Worm (Caenorhabditis elegans): Measurements from ENCODE around the gene btb-16.

btb-16 gene

DNA sequence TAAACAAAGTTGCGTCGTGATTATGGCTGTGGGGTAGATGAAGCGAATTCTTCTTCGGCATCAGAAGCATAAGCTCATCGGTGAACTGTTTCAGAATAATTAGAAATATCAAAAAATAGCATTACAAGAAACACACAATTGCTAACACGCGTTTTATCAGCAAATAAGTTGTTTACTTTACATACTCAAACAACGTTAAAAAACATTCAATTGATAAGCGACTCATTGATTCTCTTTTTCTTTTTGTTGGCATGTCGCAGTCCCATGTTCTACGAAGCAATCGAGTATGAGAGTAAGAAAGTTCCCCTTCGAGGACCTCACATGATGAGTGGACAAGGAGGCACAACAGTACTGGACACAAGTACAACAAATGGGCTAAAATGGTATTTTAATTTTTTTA, at the start of gene btb-16:
Gene btb-16, plus strand, starts transcription at position 240 of the 400 bp plus-strand sequence.
- TF ChIP-seq fos-1 (tag; optimal IDR thresholded peaks at IDR 0.05) (peak; percentile 45), nhr-11 (tag; optimal IDR thresholded peaks at IDR 0.05) (no peak), dmd-4 (tag; optimal IDR thresholded peaks at IDR 0.05) (no peak)

DNA sequence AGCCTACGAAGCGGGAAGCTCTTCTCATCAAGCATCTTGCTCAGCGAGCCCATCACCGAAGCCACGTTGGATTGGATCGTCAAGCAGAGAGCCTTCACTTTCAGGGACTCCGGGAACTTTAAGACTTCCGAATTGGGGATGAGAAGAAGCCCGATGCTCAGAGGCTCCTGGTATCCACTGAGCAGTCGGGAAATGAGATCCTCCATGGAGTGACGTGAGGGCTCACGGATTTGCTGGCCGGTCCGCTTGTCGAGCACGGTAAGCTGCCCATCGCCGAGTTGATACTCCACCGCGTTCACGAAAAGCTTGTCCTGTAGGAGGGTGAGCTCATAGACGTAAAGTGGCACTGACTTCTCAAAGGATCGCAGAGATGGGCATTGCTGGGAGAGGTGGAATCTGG, 49.1 kb upstream of the btb-16 start:
- TF ChIP-seq snpc-4 (tag; optimal IDR thresholded peaks at IDR 0.05): no peak
- TF ChIP-seq dmd-4 (tag; optimal IDR thresholded peaks at IDR 0.05): no peak

DNA sequence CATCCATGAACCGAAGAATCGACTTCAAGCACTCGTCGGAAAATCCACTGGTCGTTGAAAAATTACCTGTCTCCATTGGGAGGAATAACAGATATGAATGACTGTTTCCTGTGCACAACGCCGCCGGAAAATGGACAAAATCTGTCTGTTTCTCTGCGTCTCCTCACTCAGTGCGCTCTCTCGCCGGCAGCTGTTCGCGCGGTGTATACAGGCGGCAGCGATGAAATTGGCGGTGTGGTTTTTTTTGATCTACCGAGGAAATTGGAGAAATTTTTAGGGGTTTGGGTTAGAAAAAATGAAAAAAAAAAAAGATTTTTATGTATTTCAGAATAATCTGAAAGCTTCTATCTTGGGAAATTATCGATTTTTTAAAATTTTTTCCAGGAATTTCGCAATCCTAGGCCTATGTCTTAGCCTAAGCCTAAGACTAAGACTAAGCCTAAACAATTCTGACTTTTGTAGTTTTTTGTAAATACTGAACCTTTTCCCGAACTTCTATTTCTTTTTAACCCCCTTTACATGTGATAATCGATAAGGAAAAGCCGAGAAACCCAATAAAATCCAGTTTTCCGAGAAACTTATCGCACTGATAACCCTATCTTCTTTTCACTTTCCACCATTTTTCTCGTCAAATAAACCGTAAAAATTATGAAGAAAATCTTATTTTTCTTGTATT, 48.5 kb upstream of the btb-16 start, which contains the start of the genes fbxc-50 and C17F4.2:
Gene fbxc-50, minus strand, starts transcription at position 81 of the 676 bp plus-strand sequence.
Gene C17F4.2, plus strand, starts transcription at position 626 of the 676 bp plus-strand sequence.
- TF ChIP-seq blmp-1 (tag; optimal IDR thresholded peaks at IDR 0.05; ENCODE audit: insufficient read depth) (no peak), nhr-11 (tag; optimal IDR thresholded peaks at IDR 0.05) (no peak), lin-13 (GFP tag; optimal IDR thresholded peaks at IDR 0.05) (no peak), nhr-25 (tag; optimal IDR thresholded peaks at IDR 0.05) (no peak), ama-1 (optimal IDR thresholded peaks at IDR 0.05) (no peak), gmeb-1 (tag; optimal IDR thresholded peaks at IDR 0.05) (no peak), C34F6.9 (tag; optimal IDR thresholded peaks at IDR 0.05) (no peak), ceh-82 (tag; optimal IDR thresholded peaks at IDR 0.05) (no peak), F13H6.1 (tag; optimal IDR thresholded peaks at IDR 0.05) (no peak), mbf-1 (tag; optimal IDR thresholded peaks at IDR 0.05) (no peak), mab-5 (tag; optimal IDR thresholded peaks at IDR 0.05) (no peak), ztf-1 (GFP tag; conservative IDR thresholded peaks at IDR 0.05) (no peak), R02D3.7 (tag; optimal IDR thresholded peaks at IDR 0.05) (no peak), lin-11 (tag; optimal IDR thresholded peaks at IDR 0.05) (no peak), sma-3 (GFP tag; optimal IDR thresholded peaks at IDR 0.05) (no peak), Y55F3AM.14 (GFP tag; optimal IDR thresholded peaks at IDR 0.05) (no peak), nhr-237 (tag; optimal IDR thresholded peaks at IDR 0.05) (no peak), elt-1 (tag; optimal IDR thresholded peaks at IDR 0.05) (no peak), aly-2 (tag; optimal IDR thresholded peaks at IDR 0.05) (no peak), lsy-2 (tag; optimal IDR thresholded peaks at IDR 0.05) (no peak)

DNA sequence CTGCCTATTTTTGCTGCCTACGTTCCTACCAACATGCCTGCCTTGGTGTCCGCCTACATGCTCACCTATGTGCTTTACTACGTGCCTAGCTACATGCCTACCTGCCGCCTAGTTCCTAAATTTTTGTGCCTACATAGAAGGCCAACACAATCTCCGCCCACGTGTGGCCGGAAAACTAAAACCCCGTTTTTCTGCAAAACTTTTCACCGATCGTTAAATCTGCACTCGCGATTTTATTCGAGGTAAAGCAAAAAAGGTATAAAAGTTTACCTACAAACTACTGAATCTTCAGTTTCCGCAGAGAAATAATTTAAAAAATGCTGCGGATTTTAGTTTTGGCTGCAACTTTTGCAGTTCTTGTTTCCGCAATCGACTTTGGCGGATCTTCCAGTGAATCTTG, 47.3 kb upstream of the btb-16 start, which contains the start of gene clec-124:
Gene clec-124, plus strand, starts transcription at position 301 of the 400 bp plus-strand sequence.
- TF ChIP-seq skn-1 (tag; optimal IDR thresholded peaks at IDR 0.05) (no peak), elt-3 (tag; optimal IDR thresholded peaks at IDR 0.05) (no peak), ztf-1 (GFP tag; conservative IDR thresholded peaks at IDR 0.05) (no peak), sma-9 (GFP tag; optimal IDR thresholded peaks at IDR 0.05) (no peak), sma-9 (tag; optimal IDR thresholded peaks at IDR 0.05) (no peak), ceh-16 (tag; optimal IDR thresholded peaks at IDR 0.05) (no peak), Y55F3AM.14 (GFP tag; optimal IDR thresholded peaks at IDR 0.05) (no peak), nhr-6 (tag; optimal IDR thresholded peaks at IDR 0.05) (no peak), nhr-77 (tag; optimal IDR thresholded peaks at IDR 0.05) (no peak)

DNA sequence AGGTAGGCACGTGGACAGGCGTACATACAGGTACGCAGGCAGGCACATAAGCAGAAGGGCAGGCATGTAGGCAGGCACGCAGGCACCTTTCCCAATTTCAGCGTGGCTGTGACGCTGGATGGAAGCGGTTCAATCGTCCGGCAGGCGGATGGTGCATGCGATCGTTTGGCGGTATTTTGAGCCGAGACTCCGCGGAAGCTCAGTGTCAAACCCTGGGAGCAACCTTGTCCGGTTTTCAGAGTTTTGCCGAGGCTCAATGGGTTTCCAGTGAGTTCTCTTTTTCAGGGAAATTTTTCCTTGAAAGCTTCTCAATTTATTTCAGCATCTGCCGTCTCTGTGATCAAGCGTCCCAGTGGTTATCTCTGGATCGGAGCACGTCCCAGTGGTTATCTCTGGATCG, 46.5 kb upstream of the btb-16 start:
- TF ChIP-seq egl-27 (tag; optimal IDR thresholded peaks at IDR 0.05): no peak
- no peak for TF ChIP-seq nhr-21 (tag; optimal IDR thresholded peaks at IDR 0.05)
- no peak for TF ChIP-seq Y55F3AM.14 (GFP tag; optimal IDR thresholded peaks at IDR 0.05)
- TF ChIP-seq lin-13 (GFP tag; optimal IDR thresholded peaks at IDR 0.05): no peak
- TF ChIP-seq ceh-82 (tag; optimal IDR thresholded peaks at IDR 0.05): no peak
- no peak for TF ChIP-seq mab-5 (tag; optimal IDR thresholded peaks at IDR 0.05)
- TF ChIP-seq unc-62 (GFP tag; optimal IDR thresholded peaks at IDR 0.05): no peak
- TF ChIP-seq ZK546.5 (tag; optimal IDR thresholded peaks at IDR 0.05): no peak

DNA sequence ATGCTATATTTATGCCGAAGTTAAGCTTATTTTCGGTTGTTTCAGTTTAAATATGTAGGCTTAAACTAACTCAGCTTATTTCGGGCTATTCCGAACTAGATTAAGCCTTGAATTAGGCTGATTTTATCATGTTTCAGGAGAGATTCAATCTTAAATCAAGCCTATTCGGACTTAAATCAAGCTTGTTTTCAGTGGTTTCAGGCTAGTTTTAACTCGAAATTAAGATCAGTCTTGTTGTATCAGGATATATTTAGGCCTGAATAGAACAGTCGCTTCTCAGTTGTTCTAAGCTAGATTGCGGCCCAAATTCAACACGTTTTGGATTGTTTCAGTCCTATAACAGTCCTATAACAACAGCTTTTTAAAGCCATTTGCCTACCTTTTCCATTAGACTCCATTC, 44.9 kb upstream of the btb-16 start:
- no peak for TF ChIP-seq nhr-11 (tag; optimal IDR thresholded peaks at IDR 0.05)
- TF ChIP-seq ceh-16 (tag; optimal IDR thresholded peaks at IDR 0.05): no peak
- no peak for TF ChIP-seq gmeb-1 (tag; optimal IDR thresholded peaks at IDR 0.05)
- no peak for TF ChIP-seq C34F6.9 (tag; optimal IDR thresholded peaks at IDR 0.05)
- TF ChIP-seq unc-55 (GFP tag; optimal IDR thresholded peaks at IDR 0.05): no peak
- TF ChIP-seq fos-1 (tag; optimal IDR thresholded peaks at IDR 0.05): no peak
- TF ChIP-seq ZK546.5 (tag; optimal IDR thresholded peaks at IDR 0.05): no peak
- no peak for TF ChIP-seq ceh-82 (tag; optimal IDR thresholded peaks at IDR 0.05)
- no peak for TF ChIP-seq F13H6.1 (tag; optimal IDR thresholded peaks at IDR 0.05)
- no peak for TF ChIP-seq ztf-11 (tag; optimal IDR thresholded peaks at IDR 0.05)
- no peak for TF ChIP-seq lin-39 (tag; optimal IDR thresholded peaks at IDR 0.05)
- TF ChIP-seq egl-27 (tag; optimal IDR thresholded peaks at IDR 0.05): no peak

All from whole organism, L2 larva.